Worm (Caenorhabditis elegans) whole organism, early embryonic: ENCODE measurements around the gene gsto-1.

Source experiments
- B0310.2 ChIP-seq: sonication (generic microtip); optimal IDR thresholded peaks from 2 replicates; lab custom pipeline; 2016; ENCODE audit warnings: mild to moderate bottlenecking, missing genetic modification characterization, missing compliant biosample characterization
- aly-1 ChIP-seq: sonication (generic microtip); optimal IDR thresholded peaks from 2 replicates; lab custom pipeline; 2016; ENCODE audit warnings: missing genetic modification characterization, missing compliant biosample characterization
- ama-1 ChIP-seq: fragments of 150-350 bp; optimal IDR thresholded peaks from 2 replicates; lab custom pipeline; 2014
- ceh-13 ChIP-seq: fragments of 200-800 bp; sonication (Bioruptor generic); optimal IDR thresholded peaks from 2 replicates; lab custom pipeline; 2018; ENCODE audit warnings: mild to moderate bottlenecking, missing genetic modification characterization, missing compliant biosample characterization
- ceh-36 ChIP-seq: sonication (generic microtip); optimal IDR thresholded peaks from 2 replicates; lab custom pipeline; 2016; ENCODE audit warnings: missing genetic modification characterization, inconsistent platforms, missing compliant biosample characterization
- ets-7 ChIP-seq: sonication (generic microtip); optimal IDR thresholded peaks from 2 replicates; lab custom pipeline; 2016; ENCODE audit warnings: missing genotype, missing genetic modification characterization, missing compliant biosample characterization
- flt-1 ChIP-seq: fragments of 200-800 bp; sonication (Bioruptor generic); IDR thresholded peaks from 2 replicates; pipeline ENCODE4 v1.3.6; 2022; ENCODE audit warnings: missing genetic modification characterization, missing compliant biosample characterization
- hnd-1 ChIP-seq: sonication (generic microtip); optimal IDR thresholded peaks from 2 replicates; lab custom pipeline; 2016; ENCODE audit warnings: missing genetic modification characterization, missing compliant biosample characterization
- tbx-37 ChIP-seq: fragments of 200-800 bp; sonication (Bioruptor generic); conservative IDR thresholded peaks from 2 replicates; pipeline ENCODE4 v1.3.6; 2022; ENCODE audit warnings: missing genetic modification reagents, missing genetic modification characterization, missing compliant biosample characterization
- tra-4 ChIP-seq: sonication (generic microtip); optimal IDR thresholded peaks from 2 replicates; lab custom pipeline; 2017; ENCODE audit warnings: missing genetic modification characterization, missing compliant biosample characterization

DNA sequence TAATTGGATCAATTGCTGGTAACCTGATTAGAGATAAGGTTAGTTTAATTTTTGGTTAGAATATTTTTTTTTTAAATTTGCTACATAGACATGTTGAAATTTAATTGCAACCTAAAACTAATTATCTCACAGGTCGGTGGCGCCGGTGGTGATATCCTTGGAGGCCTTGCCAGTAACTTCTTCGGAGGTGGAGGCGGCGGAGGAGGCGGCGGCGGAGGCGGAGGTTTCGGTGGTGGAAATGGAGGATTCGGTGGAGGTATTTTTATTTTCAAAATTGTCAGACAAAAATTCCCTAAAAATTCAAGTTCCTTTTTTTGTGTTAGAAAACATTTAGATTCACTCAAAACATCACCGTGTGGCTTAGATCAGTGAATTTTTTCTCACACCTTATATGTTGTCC is 34.4 kb upstream of the gsto-1 start:
- TF ChIP-seq tbx-37 (GFP tag; lab: Robert Waterston, UW) (no peak), flt-1 (GFP tag; lab: Robert Waterston, UW) (no peak), ets-7 (tag; lab: Kevin White, UChicago) (no peak), hnd-1 (tag; lab: Kevin White, UChicago) (no peak), B0310.2 (tag; lab: Kevin White, UChicago) (no peak), aly-1 (no peak), ama-1 (lab: Kevin White, UChicago) (no peak), ceh-13 (no peak), ceh-36 (tag; lab: Kevin White, UChicago) (no peak), tra-4 (tag; lab: Kevin White, UChicago) (no peak)
